Fruit fly (Drosophila melanogaster): ENCODE measurements around the gene sgg.
A peak's percentile ranks its signal among the peaks of the same experiment; 100 is the strongest.

The sgg gene

dm6 chrX:2642484-2643379 lies 9.0 kb downstream of the sgg start:
- TF ChIP-seq lbe (GFP tag; optimal IDR thresholded peaks at IDR 0.05) (peak; percentile 61), Awh (GFP tag; IDR thresholded peaks at IDR 0.05) (no peak), CG16813 (GFP tag; IDR thresholded peaks at IDR 0.05; ENCODE audit: partially characterized antibody) (0 out of 3 replicates have a peak, but pooled peaks have one; percentile 17), crol (GFP tag; IDR thresholded peaks at IDR 0.05) (peak; percentile 75), Lim3 (GFP tag; IDR thresholded peaks at IDR 0.05) (no peak), CG7745 (tag; optimal IDR thresholded peaks at IDR 0.05) (no peak), CG15514 (GFP tag; optimal IDR thresholded peaks at IDR 0.05) (peak; percentile 8), CG13296 (GFP tag; optimal IDR thresholded peaks at IDR 0.05) (peak; percentile 7), CG17385 (GFP tag; optimal IDR thresholded peaks at IDR 0.05) (peak; percentile 93), CG6272 (GFP tag; IDR thresholded peaks at IDR 0.05) (no peak), Adf1 (GFP tag; IDR thresholded peaks at IDR 0.05) (peak; percentile 94), chm (GFP tag; IDR thresholded peaks at IDR 0.05) (peak; percentile 32; the same call in 1 of the 2 replicates), E2f2 (GFP tag; IDR thresholded peaks at IDR 0.05) (peak; percentile 37; the same call in 1 of the 2 replicates), sug (tag; optimal IDR thresholded peaks at IDR 0.05) (peak; percentile 53), cg (GFP tag; optimal IDR thresholded peaks at IDR 0.05) (peak; percentile 89), zf30C (GFP tag; optimal IDR thresholded peaks at IDR 0.05) (peak; percentile 50), dpn (GFP tag; optimal IDR thresholded peaks at IDR 0.05) (no peak), Med (GFP tag) (peak; percentile 61), CG32532 (GFP tag; IDR thresholded peaks at IDR 0.05) (peak; percentile 58; the same call in 1 of the 2 replicates), pfk (GFP tag; optimal IDR thresholded peaks at IDR 0.05) (peak; percentile 40), CG17612 (GFP tag; IDR thresholded peaks at IDR 0.05) (no peak), zen2 (GFP tag; IDR thresholded peaks at IDR 0.05; ENCODE audit: partially characterized antibody) (peak; percentile 65; the same call in 1 of the 3 replicates), Hr39 (optimal IDR thresholded peaks at IDR 0.05) (no peak), chinmo (GFP tag; IDR thresholded peaks at IDR 0.05; ENCODE audit: partially characterized antibody) (peak; percentile 60; the same call in 1 of the 4 replicates), CG2129 (GFP tag; IDR thresholded peaks at IDR 0.05; ENCODE audit: partially characterized antibody) (no peak), onecut (GFP tag; IDR thresholded peaks at IDR 0.05) (peak; percentile 98), nom (GFP tag; optimal IDR thresholded peaks at IDR 0.05) (peak; percentile 57), yki (optimal IDR thresholded peaks at IDR 0.05) (peak; percentile 84), Trl (optimal IDR thresholded peaks at IDR 0.05) (peak; percentile 97), Trl (GFP tag; optimal IDR thresholded peaks at IDR 0.05) (peak; percentile 3), CG7556 (GFP tag; optimal IDR thresholded peaks at IDR 0.05) (no peak), z (GFP tag; IDR thresholded peaks at IDR 0.05) (no peak), sd (tag; optimal IDR thresholded peaks at IDR 0.05) (peak; percentile 73), lab (GFP tag; optimal IDR thresholded peaks at IDR 0.05) (peak; percentile 6), CG6765 (GFP tag; optimal IDR thresholded peaks at IDR 0.05) (peak; percentile 56), abd-A (tag; optimal IDR thresholded peaks at IDR 0.05) (peak; percentile 2), YL-1 (GFP tag; optimal IDR thresholded peaks at IDR 0.05) (peak; percentile 8), tio (GFP tag; optimal IDR thresholded peaks at IDR 0.05) (no peak), CG18262 (tag; optimal IDR thresholded peaks at IDR 0.05) (peak; percentile 14), CG13287 (GFP tag; IDR thresholded peaks at IDR 0.05; ENCODE audit: partially characterized antibody) (0 out of 2 replicates have a peak, but pooled peaks have one; percentile 33), CG8478 (optimal IDR thresholded peaks at IDR 0.05) (peak; percentile 62), Hr51 (GFP tag; optimal IDR thresholded peaks at IDR 0.05) (peak in 1 of 2 experiments; percentile 18), CG10543 (GFP tag; optimal IDR thresholded peaks at IDR 0.05) (peak; percentile 37), dysf (GFP tag; IDR thresholded peaks at IDR 0.05) (no peak), CG3163 (GFP tag; optimal IDR thresholded peaks at IDR 0.05) (peak; percentile 11), corto (GFP tag; optimal IDR thresholded peaks at IDR 0.05) (peak; percentile 50), tll (GFP tag; optimal IDR thresholded peaks at IDR 0.05) (peak in 1 of 2 experiments; percentile 56), CTCF (GFP tag; optimal IDR thresholded peaks at IDR 0.05) (peak; percentile 5)

Data from whole organism, embryonic.